Worm (Caenorhabditis elegans) whole organism, L4/young adult: ENCODE data around the gene K04G11.3.

Experiments used
- W03F9.2 ChIP-seq: fragments of 150-350 bp; optimal IDR thresholded peaks from 2 replicates; lab custom pipeline; 2014; ENCODE audit warnings: missing biosample characterization, missing genetic modification characterization
- dao-5 ChIP-seq: sonication (generic microtip); optimal IDR thresholded peaks from 2 replicates; lab custom pipeline; 2016; ENCODE audit warnings: missing genotype, missing genetic modification characterization, moderate library complexity, missing compliant biosample characterization
- him-1 ChIP-seq: sonication (generic microtip); optimal IDR thresholded peaks from 2 replicates; lab custom pipeline; 2016; ENCODE audit warnings: missing genotype, missing genetic modification reagents, missing genetic modification characterization, missing compliant biosample characterization

- TF ChIP-seq W03F9.2 (no peak), dao-5 (tag; lab: Kevin White, UChicago) (no peak), him-1 (tag; lab: Kevin White, UChicago) (no peak)
Observed at ce11 chrX:14322793-14323192, 24.7 kb downstream of the K04G11.3 start.
